Worm (Caenorhabditis elegans) whole organism, young adult: ENCODE data around the gene F19G12.1.
A peak's percentile ranks its signal among the peaks of the same experiment; 100 is the strongest.

Source experiments
- B0019.2 ChIP-seq: fragments of 200-800 bp; sonication (Bioruptor generic); conservative IDR thresholded peaks from 2 replicates; pipeline ENCODE4 v1.3.6; 2022; ENCODE audit warnings: missing genetic modification reagents, missing genetic modification characterization, missing compliant biosample characterization
- F57C9.4 ChIP-seq: sonication (generic microtip); optimal IDR thresholded peaks from 2 replicates; lab custom pipeline; 2017; ENCODE audit warnings: mild to moderate bottlenecking, missing genetic modification characterization, missing compliant biosample characterization
- Y53F4B.3 ChIP-seq: fragments of 200-800 bp; sonication (Bioruptor generic); IDR thresholded peaks from 2 replicates; pipeline ENCODE4 v1.3.6; 2022; ENCODE audit warnings: missing genetic modification reagents, missing genetic modification characterization, missing compliant biosample characterization
- Y56A3A.18 ChIP-seq: fragments of 200-800 bp; sonication (Bioruptor generic); IDR thresholded peaks from 2 replicates; pipeline ENCODE4 v1.3.6; 2022; ENCODE audit warnings: missing genetic modification reagents, missing genetic modification characterization, missing compliant biosample characterization
- cebp-1 ChIP-seq, 2 experiments: fragments of 200-800 bp in 1 of 2; sonication (Bioruptor generic) in 1 of 2; sonication (generic microtip) in 1 of 2; IDR thresholded peaks in 1 of 2; optimal IDR thresholded peaks in 1 of 2; 2 replicates each; pipeline versions ENCODE4 v1.3.6 to Lab custom; 2017 to 2022; ENCODE audit warnings: missing compliant biosample characterization in 2 of 2, missing genetic modification characterization in 2 of 2, mild to moderate bottlenecking in 1 of 2, missing genetic modification reagents in 1 of 2, moderate library complexity in 1 of 2
- ceh-100 ChIP-seq: fragments of 200-800 bp; sonication (Bioruptor generic); IDR thresholded peaks from 2 replicates; pipeline ENCODE4 v1.3.6; 2022; ENCODE audit warnings: missing genetic modification reagents, missing genetic modification characterization, missing compliant biosample characterization
- ceh-27 ChIP-seq: fragments of 200-800 bp; sonication (Bioruptor generic); optimal IDR thresholded peaks from 2 replicates; lab custom pipeline; 2018; ENCODE audit warnings: mild to moderate bottlenecking, missing genetic modification characterization, moderate library complexity, missing compliant biosample characterization
- dox-1 ChIP-seq: fragments of 200-800 bp; sonication (Bioruptor generic); IDR thresholded peaks from 2 replicates; pipeline ENCODE4 v1.3.6; 2022; ENCODE audit warnings: missing genetic modification reagents, missing genetic modification characterization, missing compliant biosample characterization
- efl-1 ChIP-seq: fragments of 150-350 bp; optimal IDR thresholded peaks from 2 replicates; lab custom pipeline; 2014; ENCODE audit warnings: missing biosample characterization, missing genetic modification reagents, missing genetic modification characterization
- him-1 ChIP-seq: sonication (generic microtip); optimal IDR thresholded peaks from 2 replicates; lab custom pipeline; 2016; ENCODE audit warnings: missing genotype, missing genetic modification reagents, missing genetic modification characterization, missing compliant biosample characterization
- hlh-12 ChIP-seq: sonication (generic microtip); optimal IDR thresholded peaks from 2 replicates; lab custom pipeline; 2016; ENCODE audit warnings: missing genetic modification characterization, missing compliant biosample characterization
- lag-1 ChIP-seq: fragments of 200-800 bp; sonication (Bioruptor generic); IDR thresholded peaks from 2 replicates; pipeline ENCODE4 v1.3.6; 2022; ENCODE audit warnings: missing genetic modification reagents, missing genetic modification characterization, missing compliant biosample characterization
- lin-54 ChIP-seq: fragments of 200-800 bp; sonication (Bioruptor generic); optimal IDR thresholded peaks from 2 replicates; lab custom pipeline; 2018; ENCODE audit warnings: mild to moderate bottlenecking, missing genetic modification characterization, missing compliant biosample characterization
- madf-10 ChIP-seq: sonication (generic microtip); optimal IDR thresholded peaks from 2 replicates; lab custom pipeline; 2016; ENCODE audit warnings: mild to moderate bottlenecking, missing genetic modification characterization, missing compliant biosample characterization
- madf-3 ChIP-seq: fragments of 200-800 bp; sonication (Bioruptor generic); IDR thresholded peaks from 2 replicates; pipeline ENCODE4 v1.3.6; 2022; ENCODE audit warnings: missing genetic modification reagents, missing genetic modification characterization, missing compliant biosample characterization
- mcd-1 ChIP-seq: fragments of 200-800 bp; sonication (Bioruptor generic); IDR thresholded peaks from 2 replicates; pipeline ENCODE4 v1.3.6; 2022; ENCODE audit warnings: missing genetic modification reagents, missing genetic modification characterization, missing compliant biosample characterization
- nfya-1 ChIP-seq: sonication (generic microtip); optimal IDR thresholded peaks from 2 replicates; lab custom pipeline; 2017; ENCODE audit warnings: antibody characterized with exemption, missing compliant biosample characterization, missing genetic modification characterization, borderline replicate concordance; ENCODE audit not compliant: insufficient read depth
- nhr-27 ChIP-seq: fragments of 200-800 bp; sonication (Bioruptor generic); optimal IDR thresholded peaks from 2 replicates; lab custom pipeline; 2018; ENCODE audit warnings: mild to moderate bottlenecking, missing genetic modification characterization, moderate library complexity, missing compliant biosample characterization
- nhr-80 ChIP-seq: sonication (generic microtip); optimal IDR thresholded peaks from 2 replicates; lab custom pipeline; 2016; ENCODE audit warnings: missing genetic modification characterization, missing compliant biosample characterization
- pha-4 ChIP-seq: fragments of 150-350 bp; sonication (generic microtip); optimal IDR thresholded peaks from 2 replicates; lab custom pipeline; 2014; ENCODE audit warnings: missing biosample characterization, missing genetic modification reagents, missing genetic modification characterization
- rcor-1 ChIP-seq: fragments of 200-800 bp; sonication (Bioruptor generic); IDR thresholded peaks from 2 replicates; pipeline ENCODE4 v1.3.6; 2022; ENCODE audit warnings: missing genetic modification reagents, missing genetic modification characterization, missing compliant biosample characterization
- rpc-1 ChIP-seq, 2 experiments: fragments of 150-350 bp in 1 of 2; sonication (generic microtip) in 1 of 2; optimal IDR thresholded peaks; 2 replicates each; lab custom pipeline; 2014 to 2018; ENCODE audit warnings: missing biosample characterization in 1 of 2, missing genetic modification characterization in 1 of 2, missing genetic modification reagents in 1 of 2, missing genotype in 1 of 2
- sdz-38 ChIP-seq: sonication (generic microtip); optimal IDR thresholded peaks from 2 replicates; lab custom pipeline; 2016; ENCODE audit warnings: missing genotype, missing genetic modification characterization, missing compliant biosample characterization
- snpc-1.1 ChIP-seq: sonication (generic microtip); optimal IDR thresholded peaks from 2 replicates; lab custom pipeline; 2017; ENCODE audit warnings: missing genetic modification characterization, mild to moderate bottlenecking, missing compliant biosample characterization, antibody characterized with exemption, moderate library complexity, missing genotype, missing genetic modification reagents; ENCODE audit not compliant: insufficient read depth
- snpc-1.3 ChIP-seq: sonication (generic microtip); optimal IDR thresholded peaks from 2 replicates; lab custom pipeline; 2017; ENCODE audit warnings: missing genetic modification characterization, mild to moderate bottlenecking, missing compliant biosample characterization, antibody characterized with exemption, moderate library complexity, missing genotype, missing genetic modification reagents; ENCODE audit not compliant: insufficient read depth
- snpc-3.4 ChIP-seq: sonication (generic microtip); optimal IDR thresholded peaks from 2 replicates; lab custom pipeline; 2017; ENCODE audit warnings: missing genetic modification characterization, mild to moderate bottlenecking, missing compliant biosample characterization, antibody characterized with exemption, moderate library complexity, missing genotype, missing genetic modification reagents
- zfh-2 ChIP-seq: fragments of 200-800 bp; sonication (Bioruptor generic); conservative IDR thresholded peaks from 2 replicates; pipeline ENCODE4 v1.3.6; 2022; ENCODE audit warnings: missing genetic modification reagents, missing genetic modification characterization, missing compliant biosample characterization
- ztf-18 ChIP-seq: sonication (generic microtip); optimal IDR thresholded peaks from 2 replicates; lab custom pipeline; 2016; ENCODE audit warnings: missing genotype, mild to moderate bottlenecking, missing genetic modification characterization, missing compliant biosample characterization
- ztf-22 ChIP-seq: fragments of 200-800 bp; sonication (Bioruptor generic); optimal IDR thresholded peaks from 2 replicates; lab custom pipeline; 2018; ENCODE audit warnings: mild to moderate bottlenecking, missing genetic modification characterization, moderate library complexity, missing compliant biosample characterization
- ztf-26 ChIP-seq: sonication (generic microtip); optimal IDR thresholded peaks from 2 replicates; lab custom pipeline; 2017; ENCODE audit warnings: missing genetic modification characterization, missing compliant biosample characterization
- ztf-6 ChIP-seq: fragments of 200-800 bp; sonication (Bioruptor generic); IDR thresholded peaks from 2 replicates; pipeline ENCODE4 v1.3.6; 2022; ENCODE audit warnings: missing genetic modification reagents, missing genetic modification characterization, missing compliant biosample characterization

Gene F19G12.1

DNA sequence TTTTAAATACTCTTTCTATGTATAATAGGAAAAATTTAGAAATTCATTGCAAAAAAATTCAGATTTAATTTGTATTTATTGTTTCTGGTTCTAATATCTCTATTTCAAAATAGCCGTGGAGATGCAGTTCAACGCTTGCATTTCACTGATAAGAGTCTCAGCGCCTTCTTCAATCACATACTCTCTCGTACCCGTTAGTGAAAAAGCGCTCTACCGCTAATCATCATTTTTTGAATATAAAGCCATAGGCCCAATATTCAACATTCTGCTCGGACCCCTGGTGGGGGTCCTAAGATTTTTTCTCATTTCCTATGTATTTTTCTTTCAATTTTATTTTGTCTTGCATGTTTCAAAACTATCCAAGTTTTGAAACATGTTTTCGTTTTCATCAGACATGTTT, 10.3 kb upstream of the F19G12.1 start:
- TF ChIP-seq mcd-1 (GFP tag; lab: Robert Waterston, UW) (peak; percentile 46), ztf-22 (GFP tag; lab: Kevin White, UChicago) (no peak), nhr-80 (tag; lab: Kevin White, UChicago) (peak; percentile 9), ztf-6 (GFP tag; lab: Robert Waterston, UW) (no peak), rcor-1 (GFP tag; lab: Robert Waterston, UW) (no peak)
- TF ChIP-seq, all 124 proteins: peak for 2

DNA sequence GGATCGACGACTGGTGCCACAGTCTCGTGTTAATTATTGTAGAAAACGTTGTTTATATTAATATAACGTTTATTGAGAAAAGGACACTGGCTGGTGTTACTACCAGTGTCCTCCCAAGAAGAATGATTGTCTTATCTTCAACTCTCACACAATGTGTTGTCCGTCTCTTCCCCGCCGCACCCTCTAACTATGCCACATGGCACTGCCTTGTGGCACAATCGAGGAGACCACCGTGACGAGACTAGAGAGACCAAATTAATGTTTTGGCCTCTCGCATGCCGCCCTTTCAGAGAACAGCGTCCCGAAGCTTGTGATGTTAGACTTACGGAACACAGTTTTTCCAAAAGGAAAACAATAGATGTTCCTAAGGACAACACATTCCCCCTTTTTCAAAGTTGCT, 8.6 kb upstream of the F19G12.1 start:
- TF ChIP-seq dox-1 (GFP tag; lab: Robert Waterston, UW) (peak; percentile 60; the same call in 1 of the 2 replicates), nhr-80 (tag; lab: Kevin White, UChicago) (peak; percentile 51), mcd-1 (GFP tag; lab: Robert Waterston, UW) (0 out of 2 replicates have a peak, but pooled peaks have one; percentile 13)

DNA sequence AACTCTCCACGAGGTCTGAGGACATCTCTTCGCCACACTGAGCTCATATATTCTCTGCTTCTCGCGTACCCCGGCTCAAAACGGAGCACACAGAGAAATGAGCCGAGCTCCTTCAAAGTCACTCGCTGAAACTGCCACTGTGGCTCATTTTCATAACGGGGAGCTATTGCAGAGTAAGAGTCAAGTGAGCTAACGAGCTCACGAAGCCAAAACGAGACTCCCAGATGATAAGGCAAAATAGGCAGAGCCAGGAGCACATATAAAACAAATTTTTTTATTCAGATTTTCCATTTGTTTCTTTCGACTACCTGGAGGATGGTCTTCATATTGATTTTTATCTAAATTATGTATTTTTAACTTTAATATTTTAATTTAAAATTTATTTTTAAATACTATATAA, 6.3 kb upstream of the F19G12.1 start, which contains the start of gene F19G12.3:
Gene F19G12.3 (plus strand): TSS at position 301 of the 400 bp plus-strand sequence.
- TF ChIP-seq zfh-2 (GFP tag; lab: Robert Waterston, UW), result 0 out of 2 replicates have a peak, but pooled peaks have one; percentile 8
- no peak for TF ChIP-seq ceh-27 (GFP tag; lab: Kevin White, UChicago)
- no peak for TF ChIP-seq cebp-1 (GFP tag; IDR thresholded peaks at IDR 0.05; lab: Robert Waterston, UW)
- TF ChIP-seq cebp-1 (tag; optimal IDR thresholded peaks at IDR 0.05; lab: Kevin White, UChicago), result no peak
- TF ChIP-seq sdz-38 (tag; lab: Kevin White, UChicago), result no peak
- TF ChIP-seq lag-1 (GFP tag; lab: Robert Waterston, UW), result no peak
- no peak for TF ChIP-seq madf-3 (GFP tag; lab: Robert Waterston, UW)
- no peak for TF ChIP-seq rpc-1 (optimal IDR thresholded peaks at IDR 0.05; lab: Kevin White, UChicago)
- TF ChIP-seq rpc-1 (tag; optimal IDR thresholded peaks at IDR 0.05; lab: Kevin White, UChicago), result no peak
- TF ChIP-seq lin-54 (GFP tag; lab: Kevin White, UChicago), result no peak

DNA sequence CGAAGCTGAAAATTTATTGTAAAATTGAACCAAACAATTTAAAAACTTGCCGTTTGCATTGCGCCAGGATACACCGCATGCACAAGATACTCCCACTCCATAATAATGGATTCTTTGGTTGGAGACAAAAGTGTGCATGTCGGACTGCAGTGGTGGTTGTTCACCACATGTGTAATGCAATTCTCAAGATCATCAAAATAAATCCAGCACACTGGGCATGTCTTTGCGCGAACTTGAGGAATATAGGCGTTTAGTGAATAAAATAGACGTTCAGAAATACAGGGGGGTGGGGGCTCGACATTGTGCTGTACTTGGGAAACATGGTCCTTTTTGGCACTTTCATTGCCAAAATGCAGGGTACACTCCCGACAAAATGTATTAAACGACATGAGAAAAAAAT, 4.4 kb upstream of the F19G12.1 start, which contains the start of gene F19G12.11:
Gene F19G12.11 (minus strand): TSS at position 101 of the 400 bp plus-strand sequence.
- TF ChIP-seq B0019.2 (GFP tag; lab: Robert Waterston, UW), result no peak
- no peak for TF ChIP-seq snpc-1.3 (tag; lab: Kevin White, UChicago)
- TF ChIP-seq nfya-1 (tag; lab: Kevin White, UChicago), result no peak
- no peak for TF ChIP-seq F57C9.4 (tag; lab: Kevin White, UChicago)
- no peak for TF ChIP-seq ztf-26 (tag; lab: Kevin White, UChicago)
- TF ChIP-seq ztf-18 (tag; lab: Kevin White, UChicago), result no peak
- TF ChIP-seq zfh-2 (GFP tag; lab: Robert Waterston, UW), result no peak
- no peak for TF ChIP-seq madf-10 (tag; lab: Kevin White, UChicago)
- TF ChIP-seq efl-1 (GFP tag; lab: Kevin White, UChicago), result no peak
- TF ChIP-seq snpc-1.1, result no peak
- no peak for TF ChIP-seq pha-4 (tag; lab: Kevin White, UChicago)
- TF ChIP-seq ceh-100, result no peak
- TF ChIP-seq nhr-27 (tag; lab: Kevin White, UChicago), result no peak
- TF ChIP-seq Y56A3A.18, result no peak
- TF ChIP-seq him-1 (tag; lab: Kevin White, UChicago), result no peak
- TF ChIP-seq snpc-3.4 (tag; lab: Kevin White, UChicago), result no peak
- no peak for TF ChIP-seq hlh-12
- no peak for TF ChIP-seq Y53F4B.3 (GFP tag; lab: Robert Waterston, UW)
